Fruit fly (Drosophila melanogaster) whole organism, prepupa: ENCODE data around the gene heph.

Experiments used
- Blimp-1 ChIP-seq: fragments of 200-800 bp; sonication (Bioruptor generic); optimal IDR thresholded peaks from 3 replicates; lab custom pipeline; 2017; ENCODE audit warnings: missing biosample characterization, missing genetic modification characterization, mild to moderate bottlenecking, moderate library complexity, missing genetic modification reagents
- CG10631 ChIP-seq: fragments of 200-800 bp; sonication (Bioruptor generic); optimal IDR thresholded peaks from 2 replicates; lab custom pipeline; 2016; ENCODE audit warnings: missing biosample characterization, missing genetic modification characterization
- CG10669 ChIP-seq: fragments of 200-800 bp; sonication (Bioruptor generic); optimal IDR thresholded peaks from 3 replicates; lab custom pipeline; 2018; ENCODE audit warnings: missing biosample characterization, mild to moderate bottlenecking, missing genetic modification characterization, moderate library complexity
- CG11294 ChIP-seq: fragments of 200-800 bp; sonication (Bioruptor generic); IDR thresholded peaks from 2 replicates; pipeline ENCODE4 v1.3.6; 2022; ENCODE audit warnings: missing biosample characterization, missing genetic modification characterization
- CG11762 ChIP-seq: fragments of 200-800 bp; sonication (Bioruptor generic); optimal IDR thresholded peaks from 3 replicates; lab custom pipeline; 2016; ENCODE audit warnings: missing biosample characterization, missing genetic modification characterization; ENCODE audit not compliant: insufficient read depth
- CG11902 ChIP-seq: fragments of 200-800 bp; sonication (Bioruptor generic); optimal IDR thresholded peaks from 3 replicates; lab custom pipeline; 2016; ENCODE audit warnings: missing biosample characterization, missing genetic modification characterization
- CG15336 ChIP-seq: fragments of 200-800 bp; sonication (Bioruptor generic); IDR thresholded peaks from 2 replicates; pipeline ENCODE4 v1.3.6; 2022; ENCODE audit warnings: missing biosample characterization, missing genetic modification characterization
- CG1621 ChIP-seq: fragments of 200-800 bp; sonication (Bioruptor generic); optimal IDR thresholded peaks from 3 replicates; lab custom pipeline; 2018; ENCODE audit warnings: missing biosample characterization, mild to moderate bottlenecking, missing genetic modification characterization
- CG16779 ChIP-seq: fragments of 200-800 bp; sonication (Bioruptor generic); optimal IDR thresholded peaks from 3 replicates; lab custom pipeline; 2017; ENCODE audit warnings: missing biosample characterization, mild to moderate bottlenecking, missing genetic modification characterization
- CG3032 ChIP-seq: fragments of 200-800 bp; optimal IDR thresholded peaks from 2 replicates; lab custom pipeline; 2019; ENCODE audit warnings: missing biosample characterization, mild to moderate bottlenecking, missing genetic modification characterization, moderate library complexity
- CG31627 ChIP-seq: fragments of 200-800 bp; sonication (Bioruptor generic); optimal IDR thresholded peaks from 3 replicates; lab custom pipeline; 2016; ENCODE audit warnings: missing biosample characterization, missing genetic modification characterization
- CG32006 ChIP-seq: fragments of 200-800 bp; sonication (Bioruptor generic); optimal IDR thresholded peaks from 3 replicates; lab custom pipeline; 2017; ENCODE audit warnings: missing biosample characterization, mild to moderate bottlenecking, missing genetic modification characterization
- CG34406 ChIP-seq: fragments of 200-800 bp; sonication (Bioruptor generic); optimal IDR thresholded peaks from 3 replicates; lab custom pipeline; 2016; ENCODE audit warnings: missing biosample characterization, missing genetic modification characterization
- CG4318 ChIP-seq: fragments of 200-800 bp; sonication (Bioruptor generic); optimal IDR thresholded peaks from 3 replicates; lab custom pipeline; 2017; ENCODE audit warnings: missing biosample characterization, mild to moderate bottlenecking, missing genetic modification characterization
- CG6163 ChIP-seq: fragments of 200-800 bp; sonication (Bioruptor generic); IDR thresholded peaks from 3 replicates; pipeline ENCODE4 v1.3.6; 2022; ENCODE audit warnings: missing biosample characterization, missing genetic modification characterization
- CG6276 ChIP-seq: fragments of 200-800 bp; sonication (Bioruptor generic); optimal IDR thresholded peaks from 2 replicates; lab custom pipeline; 2017; ENCODE audit warnings: missing biosample characterization, mild to moderate bottlenecking, missing genetic modification characterization
- CG6792 ChIP-seq: fragments of 200-800 bp; sonication (Bioruptor generic); optimal IDR thresholded peaks from 3 replicates; lab custom pipeline; 2016; ENCODE audit warnings: missing biosample characterization, missing genetic modification characterization
- CG6808 ChIP-seq: fragments of 200-800 bp; sonication (Bioruptor generic); optimal IDR thresholded peaks from 3 replicates; lab custom pipeline; 2017; ENCODE audit warnings: missing biosample characterization, missing genetic modification characterization, mild to moderate bottlenecking, moderate library complexity, missing genetic modification reagents
- CG6854 ChIP-seq: fragments of 200-800 bp; sonication (Bioruptor generic); optimal IDR thresholded peaks from 2 replicates; lab custom pipeline; 2017; ENCODE audit warnings: missing biosample characterization, mild to moderate bottlenecking, missing genetic modification characterization
- CG8319 ChIP-seq: fragments of 200-800 bp; sonication (Bioruptor generic); optimal IDR thresholded peaks from 3 replicates; lab custom pipeline; 2016; ENCODE audit warnings: missing biosample characterization, missing genetic modification characterization
- CG8632 ChIP-seq: fragments of 200-800 bp; sonication (Bioruptor generic); optimal IDR thresholded peaks from 3 replicates; lab custom pipeline; 2016; ENCODE audit warnings: missing biosample characterization, missing genetic modification characterization
- CG9139 ChIP-seq: fragments of 200-800 bp; sonication (Bioruptor generic); optimal IDR thresholded peaks from 3 replicates; lab custom pipeline; 2017; ENCODE audit warnings: missing biosample characterization, mild to moderate bottlenecking, missing genetic modification characterization
- Eip75B ChIP-seq: fragments of 200-800 bp; sonication (Bioruptor generic); optimal IDR thresholded peaks from 3 replicates; lab custom pipeline; 2016; ENCODE audit warnings: missing biosample characterization, missing genetic modification characterization
- Eip78C ChIP-seq: fragments of 200-800 bp; sonication (Bioruptor generic); peaks from one replicate; lab custom pipeline; 2016; ENCODE audit warnings: missing biosample characterization, missing genetic modification characterization
- Eip93F ChIP-seq: fragments of 200-800 bp; sonication (Bioruptor generic); optimal IDR thresholded peaks from 2 replicates; lab custom pipeline; 2016; ENCODE audit warnings: missing biosample characterization, mild to moderate bottlenecking, missing genetic modification characterization
- Ets21C ChIP-seq: fragments of 200-800 bp; sonication (Bioruptor generic); optimal IDR thresholded peaks from 3 replicates; lab custom pipeline; 2016; ENCODE audit warnings: missing biosample characterization, missing genetic modification characterization
- Ets96B ChIP-seq: fragments of 200-800 bp; optimal IDR thresholded peaks from 2 replicates; lab custom pipeline; 2019; ENCODE audit warnings: missing biosample characterization, mild to moderate bottlenecking, missing genetic modification characterization, moderate library complexity
- Hr38 ChIP-seq: sonication (Bioruptor generic); optimal IDR thresholded peaks from 2 replicates; lab custom pipeline; 2016; ENCODE audit warnings: missing biosample characterization, missing genetic modification characterization
- Hr4 ChIP-seq: fragments of 200-800 bp; sonication (Bioruptor generic); optimal IDR thresholded peaks from 3 replicates; lab custom pipeline; 2016; ENCODE audit warnings: missing biosample characterization, missing genetic modification characterization
- Lpt ChIP-seq: fragments of 200-800 bp; sonication (Bioruptor generic); optimal IDR thresholded peaks from 3 replicates; lab custom pipeline; 2016; ENCODE audit warnings: missing biosample characterization, missing genetic modification characterization
- Met ChIP-seq: fragments of 200-800 bp; sonication (Bioruptor generic); optimal IDR thresholded peaks from 3 replicates; lab custom pipeline; 2016; ENCODE audit warnings: missing biosample characterization, missing genetic modification characterization
- OdsH ChIP-seq: fragments of 200-800 bp; sonication (Bioruptor generic); optimal IDR thresholded peaks from 3 replicates; lab custom pipeline; 2016; ENCODE audit warnings: missing biosample characterization, missing genetic modification characterization
- Smox ChIP-seq: fragments of 200-800 bp; sonication (Bioruptor generic); optimal IDR thresholded peaks from 3 replicates; lab custom pipeline; 2016; ENCODE audit warnings: missing biosample characterization, missing genetic modification characterization
- Sox102F ChIP-seq: fragments of 200-800 bp; sonication (Bioruptor generic); optimal IDR thresholded peaks from 2 replicates; lab custom pipeline; 2016; ENCODE audit warnings: missing biosample characterization, mild to moderate bottlenecking, missing genetic modification characterization
- Sox14 ChIP-seq: fragments of 200-800 bp; sonication (Bioruptor generic); optimal IDR thresholded peaks from 3 replicates; lab custom pipeline; 2016; ENCODE audit warnings: missing biosample characterization, missing genetic modification characterization
- Sox15 ChIP-seq: fragments of 200-800 bp; sonication (Bioruptor generic); optimal IDR thresholded peaks from 3 replicates; lab custom pipeline; 2016; ENCODE audit warnings: missing biosample characterization, missing genetic modification characterization
- achi ChIP-seq: fragments of 200-800 bp; sonication (Bioruptor generic); optimal IDR thresholded peaks from 3 replicates; lab custom pipeline; 2016; ENCODE audit warnings: missing biosample characterization, missing genetic modification characterization
- acj6 ChIP-seq: fragments of 200-800 bp; sonication (Bioruptor generic); optimal IDR thresholded peaks from 3 replicates; lab custom pipeline; 2016; ENCODE audit warnings: missing biosample characterization, missing genetic modification characterization
- cyc ChIP-seq: fragments of 200-800 bp; sonication (Bioruptor generic); optimal IDR thresholded peaks from 3 replicates; lab custom pipeline; 2016; ENCODE audit warnings: missing biosample characterization, missing genetic modification characterization
- dac ChIP-seq: fragments of 200-800 bp; sonication (Bioruptor generic); optimal IDR thresholded peaks from 2 replicates; lab custom pipeline; 2017; ENCODE audit warnings: missing biosample characterization, mild to moderate bottlenecking, missing genetic modification characterization
- dsx ChIP-seq: fragments of 200-800 bp; optimal IDR thresholded peaks from 3 replicates; lab custom pipeline; 2019; ENCODE audit warnings: missing biosample characterization, mild to moderate bottlenecking, missing genetic modification characterization, moderate library complexity; ENCODE audit not compliant: poor library complexity, severe bottlenecking
- eg ChIP-seq: fragments of 200-800 bp; sonication (Bioruptor generic); IDR thresholded peaks from 3 replicates; pipeline ENCODE4 v1.3.6; 2022; ENCODE audit warnings: missing biosample characterization, missing genetic modification characterization
- fd59A ChIP-seq: fragments of 200-800 bp; sonication (Bioruptor generic); optimal IDR thresholded peaks from 2 replicates; lab custom pipeline; 2017; ENCODE audit warnings: missing biosample characterization, mild to moderate bottlenecking, missing genetic modification characterization, missing genetic modification reagents
- fd85E ChIP-seq: fragments of 200-800 bp; sonication (Bioruptor generic); optimal IDR thresholded peaks from 3 replicates; lab custom pipeline; 2016; ENCODE audit warnings: missing biosample characterization, missing genetic modification characterization
- fkh ChIP-seq: fragments of 200-800 bp; sonication (Bioruptor generic); optimal IDR thresholded peaks from 3 replicates; lab custom pipeline; 2017; ENCODE audit warnings: missing biosample characterization, mild to moderate bottlenecking, missing genetic modification characterization, moderate library complexity
- net ChIP-seq: fragments of 200-800 bp; sonication (Bioruptor generic); optimal IDR thresholded peaks from 3 replicates; lab custom pipeline; 2016; ENCODE audit warnings: missing biosample characterization, missing genetic modification characterization
- pdm3 ChIP-seq: fragments of 200-800 bp; sonication (Bioruptor generic); optimal IDR thresholded peaks from 3 replicates; lab custom pipeline; 2016; ENCODE audit warnings: missing biosample characterization, missing genetic modification characterization
- salr ChIP-seq, 2 experiments: fragments of 200-800 bp; sonication (Bioruptor generic); optimal IDR thresholded peaks; 3 replicates each; lab custom pipeline; 2016 to 2018; ENCODE audit warnings: missing biosample characterization in 2 of 2, missing genetic modification characterization in 2 of 2, mild to moderate bottlenecking in 1 of 2
- spab ChIP-seq: fragments of 200-800 bp; sonication (Bioruptor generic); optimal IDR thresholded peaks from 2 replicates; lab custom pipeline; 2017; ENCODE audit warnings: missing biosample characterization, mild to moderate bottlenecking, missing genetic modification characterization, missing genetic modification reagents
- ss ChIP-seq, 2 experiments: fragments of 200-800 bp; sonication (Bioruptor generic); optimal IDR thresholded peaks; 2 replicates in 1 of 2; 3 replicates in 1 of 2; lab custom pipeline; 2017 to 2018; ENCODE audit warnings: mild to moderate bottlenecking in 2 of 2, missing biosample characterization in 2 of 2, missing genetic modification characterization in 2 of 2, moderate library complexity in 1 of 2
- svp ChIP-seq: fragments of 200-800 bp; sonication (Bioruptor generic); peaks from one replicate; lab custom pipeline; 2016; ENCODE audit warnings: missing biosample characterization, missing genetic modification characterization
- vri ChIP-seq: fragments of 200-800 bp; sonication (Bioruptor generic); optimal IDR thresholded peaks from 3 replicates; lab custom pipeline; 2016; ENCODE audit warnings: missing biosample characterization, mild to moderate bottlenecking, missing genetic modification characterization

Gene heph

dm6 chr3R:31901579-31901978 lies 113.7 kb downstream of the heph start:
- TF ChIP-seq ss (GFP tag; optimal IDR thresholded peaks at IDR 0.05; lab: Kevin White, UChicago) (no peak), CG16779 (tag; lab: Kevin White, UChicago) (no peak), pdm3 (GFP tag; lab: Kevin White, UChicago) (no peak), CG10631 (peak; percentile 25), acj6 (peak; percentile 14), Blimp-1 (GFP tag; lab: Kevin White, UChicago) (no peak), Hr38 (GFP tag; lab: Kevin White, UChicago) (no peak), CG6808 (GFP tag; lab: Kevin White, UChicago) (no peak), net (GFP tag; lab: Kevin White, UChicago) (no peak), Sox14 (GFP tag; lab: Kevin White, UChicago) (peak; percentile 1), CG11762 (no peak), achi (GFP tag; lab: Kevin White, UChicago) (no peak), Met (peak; percentile 20), CG15336 (GFP tag; lab: Robert Waterston, UW) (peak; percentile 58), dac (GFP tag; lab: Kevin White, UChicago) (peak; percentile 19), eg (GFP tag; lab: Robert Waterston, UW) (peak; percentile 64; the same call in 2 of the 3 replicates), CG10669 (peak; percentile 31), Smox (GFP tag; lab: Kevin White, UChicago) (no peak), svp (peak; percentile 6), CG6163 (GFP tag; lab: Robert Waterston, UW) (peak; percentile 53; the same call in 1 of the 3 replicates), CG6854 (GFP tag; lab: Kevin White, UChicago) (no peak), CG32006 (GFP tag; lab: Kevin White, UChicago) (peak; percentile 71), CG11294 (no peak), CG6276 (GFP tag; lab: Kevin White, UChicago) (peak; percentile 32), Lpt (GFP tag; lab: Kevin White, UChicago) (no peak), Hr4 (GFP tag; lab: Kevin White, UChicago) (peak; percentile 67), salr (GFP tag; optimal IDR thresholded peaks at IDR 0.05; lab: Kevin White, UChicago) (peak in 1 of 2 experiments; percentile 20), Eip75B (GFP tag; lab: Kevin White, UChicago) (no peak), CG31627 (GFP tag; lab: Kevin White, UChicago) (peak; percentile 6), CG8319 (GFP tag; lab: Kevin White, UChicago) (no peak), CG6792 (GFP tag; lab: Kevin White, UChicago) (no peak), dsx (no peak), Eip78C (GFP tag; lab: Kevin White, UChicago) (peak; percentile 73), CG4318 (GFP tag; lab: Kevin White, UChicago) (peak; percentile 43), CG3032 (tag; lab: Kevin White, UChicago) (peak; percentile 7), cyc (GFP tag; lab: Kevin White, UChicago) (no peak), CG11902 (GFP tag; lab: Kevin White, UChicago) (no peak), fkh (GFP tag; lab: Kevin White, UChicago) (no peak), Ets96B (tag; lab: Kevin White, UChicago) (peak; percentile 16), CG9139 (GFP tag; lab: Kevin White, UChicago) (no peak), Sox102F (GFP tag; lab: Kevin White, UChicago) (peak; percentile 29), vri (GFP tag; lab: Kevin White, UChicago) (no peak), fd85E (GFP tag; lab: Kevin White, UChicago) (no peak), CG34406 (GFP tag; lab: Kevin White, UChicago) (no peak), Eip93F (no peak), OdsH (no peak), Ets21C (GFP tag; lab: Kevin White, UChicago) (no peak), Sox15 (GFP tag; lab: Kevin White, UChicago) (no peak), CG8632 (GFP tag; lab: Kevin White, UChicago) (no peak), CG1621 (tag; lab: Kevin White, UChicago) (peak; percentile 22), fd59A (no peak), spab (GFP tag; lab: Kevin White, UChicago) (peak; percentile 9)
